Fruit fly (Drosophila melanogaster): ENCODE data around the gene CG12535.

Gene CG12535

dm6 chrX:3356937-3357552 lies 91.7 kb downstream of the CG12535 start (continued):
- peak; percentile 55 for TF ChIP-seq CG13894 (tag; optimal IDR thresholded peaks at IDR 0.05)
- TF ChIP-seq exex (tag; optimal IDR thresholded peaks at IDR 0.05) = peak; percentile 75
- TF ChIP-seq Ada2b (GFP tag; IDR thresholded peaks at IDR 0.05) = peak; percentile 36; the same call in 1 of the 2 replicates
- peak; percentile 72 for TF ChIP-seq mirr (GFP tag; optimal IDR thresholded peaks at IDR 0.05)
- peak; percentile 20; the same call in 1 of the 2 replicates for TF ChIP-seq CG6689 (GFP tag; IDR thresholded peaks at IDR 0.05)
- peak; percentile 39 for TF ChIP-seq slbo (GFP tag; IDR thresholded peaks at IDR 0.05)
- no peak for TF ChIP-seq ERR (GFP tag; optimal IDR thresholded peaks at IDR 0.05)
- no peak for TF ChIP-seq ems (GFP tag; optimal IDR thresholded peaks at IDR 0.05)
- no peak for TF ChIP-seq ato (GFP tag; IDR thresholded peaks at IDR 0.05; ENCODE audit: partially characterized antibody)
- TF ChIP-seq abd-A (tag; optimal IDR thresholded peaks at IDR 0.05) = peak; percentile 29
- TF ChIP-seq grn (GFP tag; optimal IDR thresholded peaks at IDR 0.05) = peak; percentile 52
- TF ChIP-seq CG17328 (GFP tag; IDR thresholded peaks at IDR 0.05) = peak; percentile 48; the same call in 1 of the 2 replicates
- peak; percentile 57 for TF ChIP-seq sug (tag; optimal IDR thresholded peaks at IDR 0.05)
- peak; percentile 38; the same call in 1 of the 2 replicates for TF ChIP-seq Awh (GFP tag; IDR thresholded peaks at IDR 0.05)
- TF ChIP-seq row (GFP tag; IDR thresholded peaks at IDR 0.05) = peak; percentile 61
- TF ChIP-seq dysf (GFP tag; IDR thresholded peaks at IDR 0.05) = peak; percentile 49; the same call in 2 of the 3 replicates
- peak; percentile 10 for TF ChIP-seq Deaf1 (tag; optimal IDR thresholded peaks at IDR 0.05)
- 0 out of 2 replicates have a peak, but pooled peaks have one; percentile 30 for TF ChIP-seq al (GFP tag; IDR thresholded peaks at IDR 0.05)
- TF ChIP-seq CG11504 (tag; optimal IDR thresholded peaks at IDR 0.05) = peak; percentile 13
- no peak for TF ChIP-seq Jarid2 (GFP tag; optimal IDR thresholded peaks at IDR 0.05)
- TF ChIP-seq Rfx (GFP tag; IDR thresholded peaks at IDR 0.05) = peak; percentile 39; the same call in 1 of the 2 replicates
- TF ChIP-seq cg (GFP tag; optimal IDR thresholded peaks at IDR 0.05) = peak; percentile 65
- peak; percentile 39 for TF ChIP-seq CG10543 (GFP tag; optimal IDR thresholded peaks at IDR 0.05)
- peak; percentile 83 for TF ChIP-seq crol (GFP tag; IDR thresholded peaks at IDR 0.05)

dm6 chrX:3356289-3356688 lies 92.5 kb downstream of the CG12535 start:
- TF ChIP-seq dmrt99B (tag; optimal IDR thresholded peaks at IDR 0.05) (no peak), GATAe (GFP tag; conservative IDR thresholded peaks at IDR 0.05) (peak; percentile 55; the same call in 1 of the 2 replicates), prd (optimal IDR thresholded peaks at IDR 0.05) (no peak), prd (GFP tag; IDR thresholded peaks at IDR 0.05) (no peak), rib (GFP tag; IDR thresholded peaks at IDR 0.05) (peak; percentile 22; the same call in 1 of the 2 replicates), Vsx1 (GFP tag; optimal IDR thresholded peaks at IDR 0.05) (peak; percentile 80), C15 (GFP tag; IDR thresholded peaks at IDR 0.05) (no peak), exex (tag; optimal IDR thresholded peaks at IDR 0.05) (peak; percentile 44), CG5953 (GFP tag; IDR thresholded peaks at IDR 0.05) (no peak), CG7786 (GFP tag; optimal IDR thresholded peaks at IDR 0.05) (no peak), Hmx (GFP tag; optimal IDR thresholded peaks at IDR 0.05) (no peak), CG12769 (tag; optimal IDR thresholded peaks at IDR 0.05) (peak; percentile 82), grn (GFP tag; optimal IDR thresholded peaks at IDR 0.05) (peak; percentile 45), crol (GFP tag; IDR thresholded peaks at IDR 0.05) (peak; percentile 71), CG8290 (GFP tag; optimal IDR thresholded peaks at IDR 0.05) (no peak), CG8290 (tag; optimal IDR thresholded peaks at IDR 0.05) (peak in 1 of 2 experiments; percentile 29), tgo (GFP tag; IDR thresholded peaks at IDR 0.05) (no peak), sd (tag; optimal IDR thresholded peaks at IDR 0.05) (peak; percentile 3), CG34376 (GFP tag; optimal IDR thresholded peaks at IDR 0.05) (peak; percentile 45)
